Fruit fly (Drosophila melanogaster) whole organism, embryonic: ENCODE measurements around the gene Est-Q.

Experiments
- B-H1 ChIP-seq: fragments of 200-800 bp; sonication (Bioruptor generic); IDR thresholded peaks from 3 replicates; pipeline ENCODE4 v1.3.6; 2022; ENCODE audit warnings: missing biosample characterization, missing genetic modification characterization
- Bteb2 ChIP-seq: fragments of 200-800 bp; sonication (Bioruptor generic); optimal IDR thresholded peaks from 2 replicates; lab custom pipeline; 2016; ENCODE audit warnings: missing biosample characterization, missing genetic modification characterization
- CG11504 ChIP-seq: fragments of 200-800 bp; sonication (Bioruptor generic); optimal IDR thresholded peaks from 3 replicates; lab custom pipeline; 2019; ENCODE audit warnings: missing biosample characterization, mild to moderate bottlenecking, missing genetic modification characterization, moderate library complexity
- CG12071 ChIP-seq: fragments of 200-800 bp; sonication (Bioruptor generic); optimal IDR thresholded peaks from 3 replicates; lab custom pipeline; 2018; ENCODE audit warnings: missing biosample characterization, mild to moderate bottlenecking, missing genetic modification characterization
- CG13123 ChIP-seq: fragments of 200-800 bp; sonication (Bioruptor generic); optimal IDR thresholded peaks from 2 replicates; lab custom pipeline; 2016; ENCODE audit warnings: missing biosample characterization, missing genetic modification characterization
- CG15269 ChIP-seq: fragments of 200-800 bp; sonication (Bioruptor generic); optimal IDR thresholded peaks from 2 replicates; lab custom pipeline; 2018; ENCODE audit warnings: missing biosample characterization, mild to moderate bottlenecking, missing genetic modification characterization, moderate library complexity
- CG2202 ChIP-seq: fragments of 200-800 bp; sonication (Bioruptor generic); optimal IDR thresholded peaks from 2 replicates; lab custom pipeline; 2018; ENCODE audit warnings: missing biosample characterization, mild to moderate bottlenecking, missing genetic modification characterization
- CG3065 ChIP-seq: fragments of 200-800 bp; sonication (Bioruptor generic); optimal IDR thresholded peaks from 2 replicates; lab custom pipeline; 2016; ENCODE audit warnings: missing biosample characterization, missing genetic modification characterization
- CG34224 ChIP-seq: fragments of 200-800 bp; sonication (Bioruptor generic); IDR thresholded peaks from 3 replicates; pipeline ENCODE4 v1.3.6; 2022; ENCODE audit warnings: missing biosample characterization, missing genetic modification characterization; ENCODE audit not compliant: partially characterized antibody
- CG4360 ChIP-seq: fragments of 200-800 bp; sonication (Bioruptor generic); IDR thresholded peaks from 2 replicates; pipeline ENCODE4 v1.3.6; 2022; ENCODE audit warnings: missing biosample characterization, missing genetic modification characterization
- CG6854 ChIP-seq: fragments of 200-800 bp; sonication (Bioruptor generic); optimal IDR thresholded peaks from 3 replicates; lab custom pipeline; 2017; ENCODE audit warnings: missing biosample characterization, mild to moderate bottlenecking, missing genetic modification characterization
- CG7928 ChIP-seq: fragments of 200-800 bp; sonication (Bioruptor generic); optimal IDR thresholded peaks from 2 replicates; lab custom pipeline; 2017; ENCODE audit warnings: missing biosample characterization, mild to moderate bottlenecking, missing genetic modification characterization
- CG8359 ChIP-seq: fragments of 200-800 bp; sonication (Bioruptor generic); optimal IDR thresholded peaks from 2 replicates; lab custom pipeline; 2017; ENCODE audit warnings: missing biosample characterization, mild to moderate bottlenecking, missing genetic modification characterization, borderline replicate concordance
- CG9817 ChIP-seq: fragments of 200-800 bp; sonication (Bioruptor generic); optimal IDR thresholded peaks from 2 replicates; lab custom pipeline; 2018; ENCODE audit warnings: missing biosample characterization, mild to moderate bottlenecking, missing genetic modification characterization, moderate library complexity
- Chrac-16 ChIP-seq: fragments of 200-800 bp; sonication (Bioruptor generic); optimal IDR thresholded peaks from 3 replicates; lab custom pipeline; 2016; ENCODE audit warnings: missing biosample characterization, missing genetic modification characterization
- Dad ChIP-seq: fragments of 200-800 bp; sonication (Bioruptor generic); optimal IDR thresholded peaks from 3 replicates; lab custom pipeline; 2016; ENCODE audit warnings: missing biosample characterization, missing genetic modification characterization
- Dip3 ChIP-seq: fragments of 200-800 bp; sonication (Bioruptor generic); optimal IDR thresholded peaks from 3 replicates; lab custom pipeline; 2016; ENCODE audit warnings: missing biosample characterization, missing genetic modification characterization
- E2f1 ChIP-seq: fragments of 200-800 bp; sonication (Bioruptor generic); IDR thresholded peaks from 2 replicates; pipeline ENCODE4 v1.3.6; 2022; ENCODE audit warnings: missing biosample characterization, missing genetic modification characterization
- Fer2 ChIP-seq: fragments of 200-800 bp; sonication (Bioruptor generic); optimal IDR thresholded peaks from 2 replicates; lab custom pipeline; 2018; ENCODE audit warnings: missing biosample characterization, mild to moderate bottlenecking, missing genetic modification characterization, moderate library complexity
- Fer3 ChIP-seq: fragments of 200-800 bp; sonication (Bioruptor generic); optimal IDR thresholded peaks from 2 replicates; lab custom pipeline; 2018; ENCODE audit warnings: missing biosample characterization, mild to moderate bottlenecking, missing genetic modification characterization, moderate library complexity
- Hmx ChIP-seq: fragments of 200-800 bp; sonication (Bioruptor generic); optimal IDR thresholded peaks from 2 replicates; lab custom pipeline; 2016; ENCODE audit warnings: missing biosample characterization, missing genetic modification characterization
- Kr ChIP-seq: fragments of 200-800 bp; sonication (Bioruptor generic); optimal IDR thresholded peaks from 2 replicates; lab custom pipeline; 2017; ENCODE audit warnings: missing biosample characterization, mild to moderate bottlenecking, missing genetic modification characterization
- Myb ChIP-seq: fragments of 200-800 bp; sonication (Bioruptor generic); optimal IDR thresholded peaks from 2 replicates; lab custom pipeline; 2016; ENCODE audit warnings: missing biosample characterization, missing genetic modification characterization
- NK7.1 ChIP-seq: fragments of 200-800 bp; sonication (Bioruptor generic); optimal IDR thresholded peaks from 3 replicates; lab custom pipeline; 2016; ENCODE audit warnings: missing biosample characterization, missing genetic modification characterization
- Oli ChIP-seq: fragments of 200-800 bp; sonication (Bioruptor generic); optimal IDR thresholded peaks from 2 replicates; lab custom pipeline; 2018; ENCODE audit warnings: missing biosample characterization, mild to moderate bottlenecking, missing genetic modification characterization, moderate library complexity
- Opbp ChIP-seq: fragments of 200-800 bp; sonication (Bioruptor generic); IDR thresholded peaks from 3 replicates; pipeline ENCODE4 v1.3.6; 2022; ENCODE audit warnings: missing biosample characterization, missing genetic modification characterization; ENCODE audit not compliant: partially characterized antibody
- Ssrp ChIP-seq: fragments of 200-800 bp; sonication (Bioruptor generic); optimal IDR thresholded peaks from 2 replicates; lab custom pipeline; 2018; ENCODE audit warnings: missing biosample characterization, mild to moderate bottlenecking, missing genetic modification characterization, moderate library complexity
- Taf1 ChIP-seq: fragments of 200-800 bp; sonication (Bioruptor generic); IDR thresholded peaks from 2 replicates; pipeline ENCODE4 v1.3.6; 2022; ENCODE audit warnings: missing biosample characterization, missing genetic modification characterization
- ab ChIP-seq: fragments of 200-800 bp; sonication (Bioruptor generic); optimal IDR thresholded peaks from 2 replicates; lab custom pipeline; 2016; ENCODE audit warnings: missing biosample characterization, missing genetic modification characterization
- aop ChIP-seq: fragments of 200-800 bp; sonication (Bioruptor generic); IDR thresholded peaks from 2 replicates; pipeline ENCODE4 v1.3.6; 2022; ENCODE audit warnings: missing biosample characterization, missing genetic modification characterization
- br ChIP-seq: fragments of >200 bp; optimal IDR thresholded peaks from 2 replicates; lab custom pipeline; 2017
- chif ChIP-seq, 2 experiments: fragments of 200-800 bp; sonication (Bioruptor generic); optimal IDR thresholded peaks; 3 replicates each; lab custom pipeline; 2016; ENCODE audit warnings: missing biosample characterization in 2 of 2, missing genetic modification characterization in 2 of 2
- chinmo ChIP-seq: fragments of 200-800 bp; sonication (Bioruptor generic); IDR thresholded peaks from 4 replicates; pipeline ENCODE4 v1.3.6; 2022; ENCODE audit warnings: missing biosample characterization, missing genetic modification characterization; ENCODE audit not compliant: partially characterized antibody
- chm ChIP-seq: fragments of 200-800 bp; sonication (Bioruptor generic); IDR thresholded peaks from 2 replicates; pipeline ENCODE4 v1.3.6; 2022; ENCODE audit warnings: missing biosample characterization, missing genetic modification characterization
- dati ChIP-seq: fragments of 200-800 bp; sonication (Bioruptor generic); IDR thresholded peaks from 2 replicates; pipeline ENCODE4 v1.3.6; 2022; ENCODE audit warnings: missing biosample characterization, missing genetic modification characterization
- dmrt11E ChIP-seq: fragments of 200-800 bp; sonication (Bioruptor generic); optimal IDR thresholded peaks from 3 replicates; lab custom pipeline; 2018; ENCODE audit warnings: missing biosample characterization, mild to moderate bottlenecking, missing genetic modification characterization, moderate library complexity
- gsb ChIP-seq: fragments of 200-800 bp; sonication (Bioruptor generic); IDR thresholded peaks from 2 replicates; pipeline ENCODE4 v1.3.6; 2022; ENCODE audit warnings: missing biosample characterization, missing genetic modification characterization
- her ChIP-seq: fragments of 200-800 bp; sonication (Bioruptor generic); optimal IDR thresholded peaks from 2 replicates; lab custom pipeline; 2016; ENCODE audit warnings: missing biosample characterization, missing genetic modification characterization
- kah ChIP-seq: fragments of 200-800 bp; sonication (Bioruptor generic); optimal IDR thresholded peaks from 2 replicates; lab custom pipeline; 2018; ENCODE audit warnings: missing biosample characterization, mild to moderate bottlenecking, missing genetic modification characterization
- kay ChIP-seq: fragments of 200-800 bp; sonication (Bioruptor generic); optimal IDR thresholded peaks from 2 replicates; lab custom pipeline; 2016; ENCODE audit warnings: missing biosample characterization, missing genetic modification characterization
- ken ChIP-seq: fragments of 200-800 bp; sonication (Bioruptor generic); IDR thresholded peaks from 3 replicates; pipeline ENCODE4 v1.3.6; 2022; ENCODE audit warnings: missing biosample characterization, missing genetic modification characterization
- klu ChIP-seq: fragments of 200-800 bp; sonication (Bioruptor generic); IDR thresholded peaks from 2 replicates; pipeline ENCODE4 v1.3.6; 2022; ENCODE audit warnings: missing biosample characterization, missing genetic modification characterization
- knrl ChIP-seq: fragments of 200-800 bp; sonication (Bioruptor generic); IDR thresholded peaks from 3 replicates; pipeline ENCODE4 v1.3.6; 2022; ENCODE audit warnings: missing biosample characterization, missing genetic modification characterization; ENCODE audit not compliant: partially characterized antibody
- pros ChIP-seq: fragments of 200-800 bp; sonication (Bioruptor generic); optimal IDR thresholded peaks from 3 replicates; lab custom pipeline; 2019; ENCODE audit warnings: missing biosample characterization, mild to moderate bottlenecking, missing genetic modification characterization, moderate library complexity
- salm ChIP-seq: fragments of 200-800 bp; sonication (Bioruptor generic); optimal IDR thresholded peaks from 2 replicates; lab custom pipeline; 2018; ENCODE audit warnings: missing biosample characterization, mild to moderate bottlenecking, missing genetic modification characterization
- sd ChIP-seq: fragments of 200-800 bp; sonication (Bioruptor generic); optimal IDR thresholded peaks from 3 replicates; lab custom pipeline; 2018; ENCODE audit warnings: missing biosample characterization, mild to moderate bottlenecking, missing genetic modification characterization, moderate library complexity
- slbo ChIP-seq: fragments of 200-800 bp; sonication (Bioruptor generic); IDR thresholded peaks from 2 replicates; pipeline ENCODE4 v1.3.6; 2022; ENCODE audit warnings: missing biosample characterization, missing genetic modification characterization
- ssp ChIP-seq: fragments of 200-800 bp; sonication (Bioruptor generic); IDR thresholded peaks from 2 replicates; pipeline ENCODE4 v1.3.6; 2022; ENCODE audit warnings: missing biosample characterization, missing genetic modification characterization
- stc ChIP-seq: fragments of 200-800 bp; sonication (Bioruptor generic); IDR thresholded peaks from 2 replicates; pipeline ENCODE4 v1.3.6; 2022; ENCODE audit warnings: missing biosample characterization, missing genetic modification characterization
- tx ChIP-seq: fragments of 200-800 bp; sonication (Bioruptor generic); optimal IDR thresholded peaks from 2 replicates; lab custom pipeline; 2016; ENCODE audit warnings: missing biosample characterization, missing genetic modification characterization
- vnd ChIP-seq: fragments of 200-800 bp; sonication (Bioruptor generic); IDR thresholded peaks from 3 replicates; pipeline ENCODE4 v1.3.6; 2022; ENCODE audit warnings: missing biosample characterization, missing genetic modification characterization; ENCODE audit not compliant: partially characterized antibody
- zf30C ChIP-seq: fragments of 200-800 bp; sonication (Bioruptor generic); optimal IDR thresholded peaks from 3 replicates; lab custom pipeline; 2018; ENCODE audit warnings: missing biosample characterization, mild to moderate bottlenecking, missing genetic modification characterization

The Est-Q gene

dm6 chr3L:21479636-21480035 is 21.6 kb upstream of the Est-Q start (continued):
- no peak for TF ChIP-seq ssp (GFP tag; lab: Robert Waterston, UW)
- TF ChIP-seq CG3065 (GFP tag; lab: Kevin White, UChicago), result peak; percentile 76
- no peak for TF ChIP-seq CG15269 (tag; lab: Kevin White, UChicago)
- TF ChIP-seq ken (GFP tag; lab: Robert Waterston, UW), result peak; percentile 60; the same call in 2 of the 3 replicates
- no peak for TF ChIP-seq klu
- TF ChIP-seq CG4360, result no peak
- TF ChIP-seq Hmx (GFP tag; lab: Kevin White, UChicago), result no peak
- TF ChIP-seq Fer2 (tag; lab: Kevin White, UChicago), result no peak
- no peak for TF ChIP-seq slbo
- no peak for TF ChIP-seq B-H1 (GFP tag; lab: Robert Waterston, UW)
- no peak for TF ChIP-seq CG13123
- TF ChIP-seq tx (GFP tag; lab: Kevin White, UChicago), result no peak
- TF ChIP-seq chif (GFP tag; optimal IDR thresholded peaks at IDR 0.05; lab: Kevin White, UChicago), result no peak
- TF ChIP-seq Ssrp, result no peak
- TF ChIP-seq CG7928 (GFP tag; lab: Kevin White, UChicago), result no peak
- peak; percentile 41 for TF ChIP-seq kah (GFP tag; lab: Kevin White, UChicago)
- TF ChIP-seq ab, result no peak
- no peak for TF ChIP-seq vnd (GFP tag; lab: Robert Waterston, UW)
- TF ChIP-seq Dip3 (GFP tag; lab: Kevin White, UChicago), result no peak
- TF ChIP-seq Kr (GFP tag; lab: Kevin White, UChicago), result peak; percentile 18
- no peak for TF ChIP-seq CG11504 (tag; lab: Kevin White, UChicago)
- 0 out of 3 replicates have a peak, but pooled peaks have one; percentile 22 for TF ChIP-seq Opbp (GFP tag; lab: Robert Waterston, UW)
- peak; percentile 67 for TF ChIP-seq aop (GFP tag; lab: Robert Waterston, UW)
- TF ChIP-seq br (lab: Kevin White, UChicago), result no peak
- TF ChIP-seq her (GFP tag; lab: Kevin White, UChicago), result peak; percentile 75
- 0 out of 3 replicates have a peak, but pooled peaks have one; percentile 28 for TF ChIP-seq CG34224 (GFP tag; lab: Robert Waterston, UW)
- peak; percentile 25 for TF ChIP-seq CG2202 (tag; lab: Kevin White, UChicago)
- peak; percentile 44; the same call in 1 of the 2 replicates for TF ChIP-seq dati (GFP tag; lab: Robert Waterston, UW)
- no peak for TF ChIP-seq Fer3 (tag; lab: Kevin White, UChicago)
- TF ChIP-seq Bteb2, result no peak
- TF ChIP-seq knrl (GFP tag; lab: Robert Waterston, UW), result no peak
- TF ChIP-seq E2f1 (GFP tag; lab: Robert Waterston, UW), result no peak
- TF ChIP-seq NK7.1 (GFP tag; lab: Kevin White, UChicago), result no peak
- peak; percentile 83; the same call in 2 of the 4 replicates for TF ChIP-seq chinmo (GFP tag; lab: Robert Waterston, UW)
- no peak for TF ChIP-seq Chrac-16 (GFP tag; lab: Kevin White, UChicago)
- TF ChIP-seq chm (GFP tag; lab: Robert Waterston, UW), result peak; percentile 73
- TF ChIP-seq gsb (GFP tag; lab: Robert Waterston, UW), result no peak
- TF ChIP-seq sd (tag; lab: Kevin White, UChicago), result no peak
- no peak for TF ChIP-seq CG6854
- no peak for TF ChIP-seq Taf1
- peak; percentile 76 for TF ChIP-seq CG12071 (GFP tag; lab: Kevin White, UChicago)
- TF ChIP-seq CG9817 (tag; lab: Kevin White, UChicago), result no peak
- no peak for TF ChIP-seq pros (GFP tag; lab: Kevin White, UChicago)
- no peak for TF ChIP-seq Dad (GFP tag; lab: Kevin White, UChicago)
- no peak for TF ChIP-seq Myb (GFP tag; lab: Kevin White, UChicago)
- TF ChIP-seq zf30C (GFP tag; lab: Kevin White, UChicago), result peak; percentile 83
- no peak for TF ChIP-seq dmrt11E
- TF ChIP-seq Oli (tag; lab: Kevin White, UChicago), result no peak
- TF ChIP-seq stc (GFP tag; lab: Robert Waterston, UW), result peak; percentile 13; the same call in 1 of the 2 replicates
- peak; percentile 11 for TF ChIP-seq salm
- TF ChIP-seq CG8359 (GFP tag; lab: Kevin White, UChicago), result no peak
- no peak for TF ChIP-seq kay (GFP tag; lab: Kevin White, UChicago)
